Worm (Caenorhabditis elegans): ENCODE measurements around the gene K08F9.1.

K08F9.1 gene

DNA sequence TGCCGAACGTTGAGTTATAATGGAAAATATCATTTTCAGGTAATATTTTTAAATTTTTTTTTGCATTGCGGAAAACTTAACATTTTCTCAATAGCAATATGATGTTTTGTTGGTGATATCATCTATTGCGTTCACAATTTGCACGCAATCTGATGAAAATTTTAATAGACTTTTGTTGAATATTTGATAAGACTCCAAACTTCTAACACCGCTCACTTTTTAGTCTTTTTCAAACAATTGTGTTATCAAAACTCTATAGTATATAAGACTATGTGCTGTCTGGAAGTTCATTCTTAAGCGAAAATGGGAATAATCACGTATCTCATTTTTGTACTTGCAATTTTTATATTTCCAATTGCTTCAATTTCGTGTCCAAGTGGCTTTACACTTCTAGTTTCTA is 32.3 kb upstream of the K08F9.1 start, which contains the start of gene clec-47:
TSS of gene clec-47 (plus strand) at position 301 of the 400 bp plus-strand sequence.
- TF ChIP-seq eyg-1 (tag; optimal IDR thresholded peaks at IDR 0.05) (no peak), rnt-1 (tag; optimal IDR thresholded peaks at IDR 0.05) (no peak), tbx-7 (tag; optimal IDR thresholded peaks at IDR 0.05) (no peak), ceh-6 (GFP tag; optimal IDR thresholded peaks at IDR 0.05) (no peak), sox-4 (tag; optimal IDR thresholded peaks at IDR 0.05) (no peak), hlh-13 (GFP tag; optimal IDR thresholded peaks at IDR 0.05) (no peak), pros-1 (tag; optimal IDR thresholded peaks at IDR 0.05) (no peak), lim-6 (tag; optimal IDR thresholded peaks at IDR 0.05) (no peak), pag-3 (tag; optimal IDR thresholded peaks at IDR 0.05; ENCODE audit: borderline replicate concordance) (no peak), hlh-8 (tag; optimal IDR thresholded peaks at IDR 0.05) (no peak), zip-5 (tag; optimal IDR thresholded peaks at IDR 0.05) (no peak), T23F11.4 (GFP tag; optimal IDR thresholded peaks at IDR 0.05) (no peak), ceh-30 (tag; optimal IDR thresholded peaks at IDR 0.05) (no peak), nhr-11 (tag; optimal IDR thresholded peaks at IDR 0.05) (no peak)

DNA sequence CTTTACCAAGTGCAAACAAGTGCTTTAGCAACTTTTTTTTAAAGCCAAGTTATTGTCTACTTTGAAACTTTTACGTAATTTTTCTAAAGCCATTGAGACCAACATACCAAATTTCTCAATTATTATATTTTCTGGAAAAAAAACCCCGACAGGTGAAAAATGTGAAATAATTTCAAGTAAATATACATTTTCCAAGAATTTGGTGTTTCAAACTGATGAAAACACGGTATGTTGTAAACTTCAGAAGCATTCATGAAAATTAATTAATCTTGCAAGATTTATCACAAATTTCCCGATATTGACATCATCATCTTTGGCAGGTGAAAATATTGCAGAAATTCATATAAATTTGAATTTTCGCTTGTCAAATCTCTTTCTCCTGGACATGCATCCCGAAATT is 19.5 kb upstream of the K08F9.1 start, which contains the start of gene srz-11:
TSS of gene srz-11 (plus strand) at position 386 of the 400 bp plus-strand sequence.
- no peak for TF ChIP-seq pqm-1 (tag; optimal IDR thresholded peaks at IDR 0.05)
- no peak for TF ChIP-seq pha-4 (tag; optimal IDR thresholded peaks at IDR 0.05)
- no peak for TF ChIP-seq C38D4.7 (GFP tag; optimal IDR thresholded peaks at IDR 0.05)
- TF ChIP-seq elt-4 (tag; optimal IDR thresholded peaks at IDR 0.05): no peak
- TF ChIP-seq ttx-3 (tag; optimal IDR thresholded peaks at IDR 0.05): no peak
- no peak for TF ChIP-seq sox-2 (GFP tag; IDR thresholded peaks at IDR 0.05)
- no peak for TF ChIP-seq elt-2 (tag; optimal IDR thresholded peaks at IDR 0.05)
- TF ChIP-seq pat-9 (tag; optimal IDR thresholded peaks at IDR 0.05): no peak
- no peak for TF ChIP-seq odd-2 (tag; optimal IDR thresholded peaks at IDR 0.05)
- no peak for TF ChIP-seq dve-1 (tag; optimal IDR thresholded peaks at IDR 0.05)
- TF ChIP-seq hlh-30 (tag; optimal IDR thresholded peaks at IDR 0.05; ENCODE audit: insufficient read depth): no peak
- no peak for TF ChIP-seq hlh-6 (tag; optimal IDR thresholded peaks at IDR 0.05)

DNA sequence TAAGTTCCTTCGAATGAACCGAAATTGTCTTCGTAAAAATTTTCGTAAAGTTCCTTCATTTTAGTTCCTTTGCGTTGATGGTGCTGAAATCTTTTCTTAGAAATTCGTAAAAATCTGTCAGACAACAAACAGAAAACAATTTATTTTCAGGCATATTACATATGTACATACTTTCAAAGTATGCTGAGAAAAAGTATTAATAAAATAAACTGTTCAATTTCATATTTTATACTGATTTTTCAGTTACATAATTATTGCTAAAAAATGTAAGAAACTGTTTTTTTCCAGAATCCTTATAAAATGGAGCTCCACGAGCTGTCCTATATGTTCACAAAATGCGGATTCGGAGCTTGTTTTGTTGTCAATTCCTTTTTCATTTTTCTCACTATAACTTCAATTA is 15.5 kb upstream of the K08F9.1 start, which contains the start of gene str-45:
TSS of gene str-45 (plus strand) at position 301 of the 400 bp plus-strand sequence.
- TF ChIP-seq pat-9 (tag; optimal IDR thresholded peaks at IDR 0.05) (no peak), ceh-14 (tag; optimal IDR thresholded peaks at IDR 0.05) (no peak), K09A11.1 (tag; optimal IDR thresholded peaks at IDR 0.05; ENCODE audit: insufficient read depth) (no peak), ceh-19 (GFP tag; optimal IDR thresholded peaks at IDR 0.05) (no peak), ceh-18 (tag; optimal IDR thresholded peaks at IDR 0.05) (no peak), pax-1 (tag; optimal IDR thresholded peaks at IDR 0.05) (no peak), Y22D7AL.16 (tag; optimal IDR thresholded peaks at IDR 0.05) (no peak), hlh-8 (tag; optimal IDR thresholded peaks at IDR 0.05) (no peak), npax-4 (tag; optimal IDR thresholded peaks at IDR 0.05) (no peak), dve-1 (tag; optimal IDR thresholded peaks at IDR 0.05) (no peak), unc-3 (GFP tag; conservative IDR thresholded peaks at IDR 0.05) (no peak), unc-3 (tag; optimal IDR thresholded peaks at IDR 0.05) (no peak), ceh-45 (GFP tag; IDR thresholded peaks at IDR 0.05) (no peak), fkh-6 (tag; optimal IDR thresholded peaks at IDR 0.05) (no peak), K02D7.2 (tag; optimal IDR thresholded peaks at IDR 0.05) (no peak), ceh-24 (tag; optimal IDR thresholded peaks at IDR 0.05) (no peak), gmeb-2 (tag; optimal IDR thresholded peaks at IDR 0.05) (no peak), syd-9 (tag; optimal IDR thresholded peaks at IDR 0.05) (no peak), pag-3 (tag; optimal IDR thresholded peaks at IDR 0.05; ENCODE audit: borderline replicate concordance) (no peak), ceh-31 (tag; optimal IDR thresholded peaks at IDR 0.05) (no peak), unc-55 (GFP tag; optimal IDR thresholded peaks at IDR 0.05) (no peak)

Measured in whole organism, late embryonic.